Fruit fly (Drosophila melanogaster): ENCODE measurements around the gene Ost48.

Gene Ost48

dm6 chrX:9152127-9152598 is 6.2 kb downstream of the Ost48 start (continued):
- TF ChIP-seq bsh (GFP tag; optimal IDR thresholded peaks at IDR 0.05): peak; percentile 19 to 20
- peak; percentile 24 for TF ChIP-seq CG12104 (GFP tag; optimal IDR thresholded peaks at IDR 0.05)
- peak; percentile 49; the same call in 1 of the 3 replicates for TF ChIP-seq zfh1 (GFP tag; IDR thresholded peaks at IDR 0.05)
- TF ChIP-seq btn (GFP tag; optimal IDR thresholded peaks at IDR 0.05): no peak
- peak; percentile 27 for TF ChIP-seq CG4282 (GFP tag; optimal IDR thresholded peaks at IDR 0.05)
- no peak for TF ChIP-seq CG17612 (GFP tag; IDR thresholded peaks at IDR 0.05)
- peak; percentile 2 for TF ChIP-seq CG13424 (tag; optimal IDR thresholded peaks at IDR 0.05)
- TF ChIP-seq pfk (GFP tag; optimal IDR thresholded peaks at IDR 0.05): no peak
- TF ChIP-seq tll (GFP tag; optimal IDR thresholded peaks at IDR 0.05): peak in 1 of 2 experiments; percentile 22
- peak; percentile 14 for TF ChIP-seq CG8089 (GFP tag; optimal IDR thresholded peaks at IDR 0.05)
- peak; percentile 15 for TF ChIP-seq CG14710 (tag; optimal IDR thresholded peaks at IDR 0.05)
- TF ChIP-seq Myb (GFP tag; optimal IDR thresholded peaks at IDR 0.05): no peak
- TF ChIP-seq CG6175 (GFP tag; IDR thresholded peaks at IDR 0.05): 0 out of 3 replicates have a peak, but pooled peaks have one; percentile 38
- peak; percentile 50 for TF ChIP-seq Deaf1 (tag; optimal IDR thresholded peaks at IDR 0.05)
- no peak for TF ChIP-seq CG8765 (GFP tag; IDR thresholded peaks at IDR 0.05)
- peak; percentile 44 for TF ChIP-seq HmgD (GFP tag; optimal IDR thresholded peaks at IDR 0.05)
- peak; percentile 76 for TF ChIP-seq kni (GFP tag; optimal IDR thresholded peaks at IDR 0.05)
- TF ChIP-seq ATbp (GFP tag; optimal IDR thresholded peaks at IDR 0.05): peak; percentile 84
- peak; percentile 45 for TF ChIP-seq Adf1 (GFP tag; IDR thresholded peaks at IDR 0.05)

- TF ChIP-seq Dp (GFP tag; optimal IDR thresholded peaks at IDR 0.05): peak; percentile 22
- TF ChIP-seq CG8924 (tag; optimal IDR thresholded peaks at IDR 0.05): peak; percentile 27
- TF ChIP-seq CG4282 (GFP tag; optimal IDR thresholded peaks at IDR 0.05): no peak
- TF ChIP-seq HLHmδ (GFP tag; optimal IDR thresholded peaks at IDR 0.05): no peak
- TF ChIP-seq E2f2 (GFP tag; IDR thresholded peaks at IDR 0.05): peak; percentile 21; the same call in 1 of the 2 replicates
- no peak for TF ChIP-seq Adf1 (GFP tag; IDR thresholded peaks at IDR 0.05)
- TF ChIP-seq Sin3A (optimal IDR thresholded peaks at IDR 0.05): peak; percentile 16
- TF ChIP-seq CG7987 (GFP tag; optimal IDR thresholded peaks at IDR 0.05): no peak
- peak; percentile 54 for TF ChIP-seq MBD-R2 (GFP tag; IDR thresholded peaks at IDR 0.05)
- peak; percentile 18 for TF ChIP-seq HmgZ (tag; optimal IDR thresholded peaks at IDR 0.05)
- peak; percentile 22 for TF ChIP-seq CG4617 (GFP tag; optimal IDR thresholded peaks at IDR 0.05; ENCODE audit: borderline replicate concordance)
- peak; percentile 96 for TF ChIP-seq phol (tag; optimal IDR thresholded peaks at IDR 0.05)
- TF ChIP-seq row (GFP tag; IDR thresholded peaks at IDR 0.05): peak; percentile 25; the same call in 1 of the 3 replicates
- no peak for TF ChIP-seq wek (GFP tag; optimal IDR thresholded peaks at IDR 0.05)
- peak; percentile 19 for TF ChIP-seq grau (tag; optimal IDR thresholded peaks at IDR 0.05)
- TF ChIP-seq slp2 (GFP tag; optimal IDR thresholded peaks at IDR 0.05): no peak
- TF ChIP-seq sens (GFP tag): peak; percentile 90
- TF ChIP-seq CG17829 (tag; optimal IDR thresholded peaks at IDR 0.05): peak; percentile 19
- TF ChIP-seq CG9797 (GFP tag; optimal IDR thresholded peaks at IDR 0.05): peak; percentile 78
- TF ChIP-seq Sry-δ (GFP tag; optimal IDR thresholded peaks at IDR 0.05): peak; percentile 23
- no peak for TF ChIP-seq Nf-YB (GFP tag; optimal IDR thresholded peaks at IDR 0.05)
- peak; percentile 38 for TF ChIP-seq nmo (GFP tag; optimal IDR thresholded peaks at IDR 0.05)
- peak; percentile 7 for TF ChIP-seq CG15601 (tag; optimal IDR thresholded peaks at IDR 0.05)
- peak; percentile 72 for TF ChIP-seq YL-1 (GFP tag; optimal IDR thresholded peaks at IDR 0.05)
- peak; percentile 99 for TF ChIP-seq trem (tag; optimal IDR thresholded peaks at IDR 0.05)
- TF ChIP-seq Ets97D (GFP tag; optimal IDR thresholded peaks at IDR 0.05): peak; percentile 36
- no peak for TF ChIP-seq GATAe (GFP tag; conservative IDR thresholded peaks at IDR 0.05)
- TF ChIP-seq stwl (tag; optimal IDR thresholded peaks at IDR 0.05): peak; percentile 27
- TF ChIP-seq yki (optimal IDR thresholded peaks at IDR 0.05): no peak
- TF ChIP-seq CG10366 (GFP tag; IDR thresholded peaks at IDR 0.05): no peak
- TF ChIP-seq lola (GFP tag; optimal IDR thresholded peaks at IDR 0.05): no peak
- peak; percentile 35 for TF ChIP-seq CG30020 (tag; optimal IDR thresholded peaks at IDR 0.05)
Measured at dm6 chrX:9148989-9149522, 9.3 kb downstream of the Ost48 start, which contains the start of the genes fh and Bap111. fh (minus strand) TSS chrX:9149071. Bap111 (plus strand) TSS chrX:9149309.
